Worm (Caenorhabditis elegans): Measurements from ENCODE around the gene str-204.

DNA sequence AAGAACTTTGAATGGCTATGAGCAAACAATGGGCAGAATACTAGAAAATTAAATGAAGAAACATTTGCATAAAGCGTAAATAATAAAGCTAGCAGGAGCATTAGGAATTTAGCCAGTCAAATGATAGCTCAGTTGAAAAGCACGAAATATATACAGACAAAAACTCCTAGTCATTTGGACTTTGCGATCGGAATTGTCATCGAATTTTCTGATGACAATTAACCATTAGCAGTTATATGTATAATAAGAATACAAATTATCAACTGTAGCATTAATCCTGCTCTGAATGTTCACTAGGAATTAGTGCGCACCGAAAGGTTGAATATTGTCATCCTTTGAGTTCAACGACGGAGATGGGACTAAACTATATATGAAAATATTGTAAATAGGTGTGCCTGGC lies 12.1 kb upstream of the str-204 start, which contains the start of gene ugt-38:
- TF ChIP-seq pqm-1 (tag; optimal IDR thresholded peaks at IDR 0.05), result no peak
- TF ChIP-seq ama-1 (optimal IDR thresholded peaks at IDR 0.05), result no peak
- no peak for TF ChIP-seq elt-4 (tag; optimal IDR thresholded peaks at IDR 0.05)

All from whole organism, late embryonic.